Worm (Caenorhabditis elegans) whole organism, early embryonic: ENCODE results near the gene ZK930.6.

Experiments used
- B0310.2 ChIP-seq: sonication (generic microtip); optimal IDR thresholded peaks from 2 replicates; lab custom pipeline; 2016; ENCODE audit warnings: mild to moderate bottlenecking, missing genetic modification characterization, missing compliant biosample characterization
- aly-1 ChIP-seq: sonication (generic microtip); optimal IDR thresholded peaks from 2 replicates; lab custom pipeline; 2016; ENCODE audit warnings: missing genetic modification characterization, missing compliant biosample characterization
- ama-1 ChIP-seq: fragments of 150-350 bp; optimal IDR thresholded peaks from 2 replicates; lab custom pipeline; 2014
- ceh-36 ChIP-seq: sonication (generic microtip); optimal IDR thresholded peaks from 2 replicates; lab custom pipeline; 2016; ENCODE audit warnings: missing genetic modification characterization, inconsistent platforms, missing compliant biosample characterization
- ets-7 ChIP-seq: sonication (generic microtip); optimal IDR thresholded peaks from 2 replicates; lab custom pipeline; 2016; ENCODE audit warnings: missing genotype, missing genetic modification characterization, missing compliant biosample characterization
- tbx-37 ChIP-seq: fragments of 200-800 bp; sonication (Bioruptor generic); conservative IDR thresholded peaks from 2 replicates; pipeline ENCODE4 v1.3.6; 2022; ENCODE audit warnings: missing genetic modification reagents, missing genetic modification characterization, missing compliant biosample characterization
- tra-4 ChIP-seq: sonication (generic microtip); optimal IDR thresholded peaks from 2 replicates; lab custom pipeline; 2017; ENCODE audit warnings: missing genetic modification characterization, missing compliant biosample characterization

DNA sequence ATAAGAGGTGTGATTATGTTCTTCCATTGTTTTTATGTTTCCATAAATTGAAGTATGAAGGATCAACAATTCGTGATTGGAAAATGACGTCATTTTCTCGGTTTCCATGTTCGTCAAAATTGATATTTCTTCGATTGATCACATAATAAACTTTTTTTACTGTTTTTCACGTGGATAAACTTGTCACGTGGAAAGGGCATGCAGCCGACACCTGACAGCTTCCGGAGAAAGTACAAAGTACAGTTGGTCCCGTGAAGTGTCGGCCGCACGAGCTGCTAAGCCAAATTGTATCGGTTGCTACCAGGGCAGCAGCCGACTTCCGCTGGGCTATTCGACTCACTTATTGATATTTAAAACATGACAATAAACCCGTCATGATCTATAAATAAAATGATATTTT is 42.1 kb upstream of the ZK930.6 start:
- TF ChIP-seq ama-1 (lab: Kevin White, UChicago) (no peak), tra-4 (no peak), tbx-37 (GFP tag; lab: Robert Waterston, UW) (no peak), B0310.2 (tag; lab: Kevin White, UChicago) (no peak), ceh-36 (tag; lab: Kevin White, UChicago) (no peak), ets-7 (tag; lab: Kevin White, UChicago) (no peak), aly-1 (tag; lab: Kevin White, UChicago) (no peak)
